Fruit fly (Drosophila melanogaster): ENCODE measurements around the gene cpo.

Gene cpo

DNA sequence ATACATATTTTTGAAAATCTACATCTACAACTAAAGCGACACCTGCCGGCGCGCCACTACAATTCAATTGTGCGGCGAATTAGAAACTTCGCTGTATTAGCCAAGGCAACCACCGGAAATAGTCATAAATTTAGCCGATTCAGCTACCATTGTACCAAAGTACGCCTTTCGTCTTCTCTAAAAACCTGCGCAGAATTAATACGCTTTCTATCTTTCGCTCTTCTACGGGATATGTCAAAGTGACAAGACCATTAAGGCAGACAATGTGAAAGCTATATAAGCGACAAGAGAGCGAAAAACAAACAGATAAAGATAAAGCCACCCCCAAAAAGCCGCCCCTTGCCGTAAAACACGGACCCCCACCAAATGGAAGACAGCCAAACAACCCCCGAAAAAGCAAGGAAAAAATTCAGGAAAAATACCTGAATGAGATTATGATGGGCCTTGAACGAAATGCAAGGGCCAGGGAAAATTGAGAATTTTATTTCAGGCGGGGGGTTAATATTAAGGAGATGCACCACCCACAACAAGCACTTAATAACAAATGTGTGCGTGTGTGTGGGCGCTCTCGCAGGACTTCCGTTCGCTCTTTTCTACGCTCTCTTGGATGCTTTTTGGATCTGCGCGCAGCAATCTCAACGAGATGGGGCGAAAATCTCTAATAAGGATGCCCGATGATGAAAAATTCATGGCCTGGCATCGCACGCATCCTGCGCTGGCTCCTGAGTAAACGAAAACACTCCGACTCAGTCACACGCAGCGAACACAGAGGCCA, at the start of gene cpo (continued):
- TF ChIP-seq CG15514 (GFP tag; optimal IDR thresholded peaks at IDR 0.05) (peak; percentile 91), run (tag; optimal IDR thresholded peaks at IDR 0.05) (peak; percentile 65), slou (GFP tag; optimal IDR thresholded peaks at IDR 0.05) (peak; percentile 62), CG30020 (tag; optimal IDR thresholded peaks at IDR 0.05) (no peak), Asciz (GFP tag; optimal IDR thresholded peaks at IDR 0.05) (peak; percentile 88), Antp (GFP tag; optimal IDR thresholded peaks at IDR 0.05) (peak; percentile 31), CG12104 (GFP tag; optimal IDR thresholded peaks at IDR 0.05) (peak; percentile 64), CG32767 (GFP tag; IDR thresholded peaks at IDR 0.05) (peak; percentile 67), Side (GFP tag; optimal IDR thresholded peaks at IDR 0.05) (peak; percentile 77), hkb (optimal IDR thresholded peaks at IDR 0.05) (no peak), hkb (GFP tag; IDR thresholded peaks at IDR 0.05) (peak; percentile 85), CG12942 (GFP tag; optimal IDR thresholded peaks at IDR 0.05) (peak; percentile 64), CG5245 (GFP tag; optimal IDR thresholded peaks at IDR 0.05) (peak; percentile 66), Kr (GFP tag; optimal IDR thresholded peaks at IDR 0.05) (peak; percentile 69), D19A (tag; optimal IDR thresholded peaks at IDR 0.05) (peak; percentile 68), CG15479 (GFP tag; optimal IDR thresholded peaks at IDR 0.05) (no peak), vnd (GFP tag; IDR thresholded peaks at IDR 0.05; ENCODE audit: partially characterized antibody) (no peak), gt (GFP tag; IDR thresholded peaks at IDR 0.05) (peak; percentile 73), az2 (GFP tag; optimal IDR thresholded peaks at IDR 0.05) (peak; percentile 59), HLH54F (GFP tag; optimal IDR thresholded peaks at IDR 0.05) (peak; percentile 69), toy (GFP tag; IDR thresholded peaks at IDR 0.05) (peak; percentile 81), CG17912 (GFP tag; optimal IDR thresholded peaks at IDR 0.05) (peak; percentile 98), Atf3 (GFP tag; optimal IDR thresholded peaks at IDR 0.05) (peak; percentile 82), CG4424 (GFP tag; optimal IDR thresholded peaks at IDR 0.05) (peak; percentile 85), CG16815 (GFP tag; optimal IDR thresholded peaks at IDR 0.05) (peak; percentile 73), nom (GFP tag; optimal IDR thresholded peaks at IDR 0.05) (peak; percentile 26), Max (GFP tag; optimal IDR thresholded peaks at IDR 0.05) (peak; percentile 54), gem (tag; optimal IDR thresholded peaks at IDR 0.05) (peak; percentile 71), Mes4 (GFP tag; optimal IDR thresholded peaks at IDR 0.05) (peak; percentile 94), dati (GFP tag; IDR thresholded peaks at IDR 0.05) (peak; percentile 85), Dip3 (GFP tag; optimal IDR thresholded peaks at IDR 0.05) (peak; percentile 71), Bdp1 (GFP tag; optimal IDR thresholded peaks at IDR 0.05) (peak; percentile 78), Taf1 (GFP tag; IDR thresholded peaks at IDR 0.05) (no peak), tap (tag; optimal IDR thresholded peaks at IDR 0.05) (peak; percentile 52), CG16813 (GFP tag; IDR thresholded peaks at IDR 0.05; ENCODE audit: partially characterized antibody) (no peak), Oli (tag; optimal IDR thresholded peaks at IDR 0.05) (peak; percentile 81), CG8089 (GFP tag; optimal IDR thresholded peaks at IDR 0.05) (peak; percentile 90), CG7745 (tag; optimal IDR thresholded peaks at IDR 0.05) (no peak), NC2β (GFP tag; optimal IDR thresholded peaks at IDR 0.05) (peak; percentile 79), Hr3 (GFP tag; optimal IDR thresholded peaks at IDR 0.05) (peak; percentile 69), ara (GFP tag; IDR thresholded peaks at IDR 0.05) (peak; percentile 85), tgo (GFP tag; IDR thresholded peaks at IDR 0.05) (peak; percentile 82), CG6654 (GFP tag; optimal IDR thresholded peaks at IDR 0.05) (peak; percentile 87), CG13123 (GFP tag; optimal IDR thresholded peaks at IDR 0.05) (peak; percentile 61), Nf-YA (GFP tag; IDR thresholded peaks at IDR 0.05) (peak; percentile 87), danr (GFP tag; IDR thresholded peaks at IDR 0.05) (0 out of 2 replicates have a peak, but pooled peaks have one; percentile 36), Gug (GFP tag; IDR thresholded peaks at IDR 0.05) (peak; percentile 48; the same call in 2 of the 4 replicates), pfk (GFP tag; optimal IDR thresholded peaks at IDR 0.05) (peak; percentile 77), CG2712 (tag; optimal IDR thresholded peaks at IDR 0.05) (peak; percentile 70), CG7372 (GFP tag; IDR thresholded peaks at IDR 0.05) (peak; percentile 69; the same call in 1 of the 2 replicates)

Measured in whole organism, embryonic.